Worm (Caenorhabditis elegans) whole organism, early embryonic: ENCODE results near the gene daf-38.

Source experiments
- B0310.2 ChIP-seq: sonication (generic microtip); optimal IDR thresholded peaks from 2 replicates; lab custom pipeline; 2016; ENCODE audit warnings: mild to moderate bottlenecking, missing genetic modification characterization, missing compliant biosample characterization
- ama-1 ChIP-seq: fragments of 150-350 bp; optimal IDR thresholded peaks from 2 replicates; lab custom pipeline; 2014
- ceh-13 ChIP-seq: fragments of 200-800 bp; sonication (Bioruptor generic); optimal IDR thresholded peaks from 2 replicates; lab custom pipeline; 2018; ENCODE audit warnings: mild to moderate bottlenecking, missing genetic modification characterization, missing compliant biosample characterization
- ceh-36 ChIP-seq: sonication (generic microtip); optimal IDR thresholded peaks from 2 replicates; lab custom pipeline; 2016; ENCODE audit warnings: missing genetic modification characterization, inconsistent platforms, missing compliant biosample characterization
- ets-7 ChIP-seq: sonication (generic microtip); optimal IDR thresholded peaks from 2 replicates; lab custom pipeline; 2016; ENCODE audit warnings: missing genotype, missing genetic modification characterization, missing compliant biosample characterization
- hmbx-1 ChIP-seq: sonication (generic microtip); optimal IDR thresholded peaks from 2 replicates; lab custom pipeline; 2016; ENCODE audit warnings: mild to moderate bottlenecking, missing genetic modification characterization, missing compliant biosample characterization
- hmg-4 ChIP-seq: fragments of 200-800 bp; sonication (Bioruptor generic); optimal IDR thresholded peaks from 2 replicates; lab custom pipeline; 2018; ENCODE audit warnings: mild to moderate bottlenecking, missing genetic modification characterization, missing compliant biosample characterization
- scrt-1 ChIP-seq: fragments of 200-800 bp; sonication (Bioruptor generic); IDR thresholded peaks from 2 replicates; pipeline ENCODE4 v1.3.6; 2022; ENCODE audit warnings: missing genetic modification characterization, missing compliant biosample characterization
- tbx-11 ChIP-seq: fragments of 200-800 bp; sonication (Bioruptor generic); IDR thresholded peaks from 2 replicates; pipeline ENCODE4 v1.3.6; 2022; ENCODE audit warnings: missing genetic modification characterization, missing compliant biosample characterization
- tra-4 ChIP-seq: sonication (generic microtip); optimal IDR thresholded peaks from 2 replicates; lab custom pipeline; 2017; ENCODE audit warnings: missing genetic modification characterization, missing compliant biosample characterization

DNA sequence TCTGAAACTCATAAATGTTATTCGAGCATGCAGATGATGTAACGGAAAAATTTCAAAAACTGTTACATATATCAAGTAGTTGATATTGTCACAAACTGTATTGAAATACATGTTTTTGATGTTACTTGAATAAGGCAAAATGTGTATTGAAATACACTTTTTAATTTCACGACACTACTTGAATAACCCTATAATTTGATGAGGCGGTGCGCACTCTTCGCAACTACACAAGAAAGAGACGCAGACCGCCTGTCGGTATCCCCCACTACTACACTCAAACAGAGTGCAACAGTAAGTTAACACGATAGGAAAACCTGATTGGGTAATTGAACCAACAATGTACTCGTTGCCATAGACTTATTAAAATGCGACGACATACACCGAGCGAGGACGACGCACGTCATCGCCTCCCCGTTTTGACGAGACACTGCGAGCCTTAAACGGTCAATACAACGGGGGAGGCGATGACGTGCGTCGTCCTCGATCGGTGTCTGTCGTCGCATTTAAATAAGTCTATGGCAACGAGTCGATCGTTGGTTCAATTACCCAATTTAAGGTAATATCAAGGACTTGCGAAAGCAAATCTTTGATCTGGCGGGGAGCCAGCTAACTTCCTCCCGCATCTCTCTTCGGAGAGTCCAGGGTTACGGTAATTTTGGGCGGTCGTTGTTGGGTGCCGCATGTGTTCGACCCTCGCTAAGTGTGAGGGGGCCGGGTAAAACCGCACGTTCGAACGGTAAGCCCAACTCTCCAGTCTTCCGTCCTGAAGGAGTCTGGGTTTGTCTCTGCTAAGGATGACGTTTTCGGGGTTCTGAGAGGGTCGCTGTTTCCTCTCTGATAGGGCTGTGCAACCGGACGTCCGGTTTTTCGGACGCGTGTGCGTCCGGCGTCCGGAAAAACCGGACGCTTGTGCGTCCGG, 33.3 kb downstream of the daf-38 start:
- no peak for TF ChIP-seq ama-1 (lab: Kevin White, UChicago)
- TF ChIP-seq ceh-13: no peak
- TF ChIP-seq scrt-1: no peak
- TF ChIP-seq B0310.2 (tag; lab: Kevin White, UChicago): no peak
- no peak for TF ChIP-seq ceh-36
- no peak for TF ChIP-seq tra-4
- no peak for TF ChIP-seq tbx-11 (GFP tag; lab: Robert Waterston, UW)
- no peak for TF ChIP-seq hmg-4 (GFP tag; lab: Kevin White, UChicago)
- no peak for TF ChIP-seq hmbx-1 (tag; lab: Kevin White, UChicago)
- no peak for TF ChIP-seq ets-7
